Fruit fly (Drosophila melanogaster) whole organism, adult: ENCODE results near the gene CG7332.

ENCODE experiments used
- CG11617 ChIP-seq: fragments of 200-800 bp; sonication (Bioruptor generic); optimal IDR thresholded peaks from 2 replicates; lab custom pipeline; 2017; ENCODE audit warnings: mild to moderate bottlenecking, missing biosample characterization, missing genetic modification reagents, missing genetic modification characterization
- CG12768 ChIP-seq: fragments of 200-800 bp; sonication (Bioruptor generic); optimal IDR thresholded peaks from 2 replicates; lab custom pipeline; 2017; ENCODE audit warnings: missing biosample characterization, missing genetic modification characterization, mild to moderate bottlenecking, moderate library complexity, missing genetic modification reagents
- CG14711 ChIP-seq: fragments of 200-800 bp; sonication (Bioruptor generic); optimal IDR thresholded peaks from 2 replicates; lab custom pipeline; 2018; ENCODE audit warnings: missing biosample characterization, mild to moderate bottlenecking, missing genetic modification characterization, moderate library complexity
- CG1620 ChIP-seq: fragments of 200-800 bp; sonication (Bioruptor generic); optimal IDR thresholded peaks from 2 replicates; lab custom pipeline; 2016; ENCODE audit warnings: missing biosample characterization, missing genetic modification characterization
- CG33017 ChIP-seq: fragments of 200-800 bp; sonication (Bioruptor generic); optimal IDR thresholded peaks from 2 replicates; lab custom pipeline; 2018; ENCODE audit warnings: missing biosample characterization, mild to moderate bottlenecking, missing genetic modification characterization, moderate library complexity
- CG5204 ChIP-seq: fragments of 200-800 bp; sonication (Bioruptor generic); optimal IDR thresholded peaks from 2 replicates; lab custom pipeline; 2016; ENCODE audit warnings: missing biosample characterization, missing genetic modification characterization
- CG7045 ChIP-seq: fragments of 200-800 bp; sonication (Bioruptor generic); optimal IDR thresholded peaks from 2 replicates; lab custom pipeline; 2017; ENCODE audit warnings: missing biosample characterization, mild to moderate bottlenecking, missing genetic modification characterization
- CG7101 ChIP-seq: fragments of 200-800 bp; sonication (Bioruptor generic); optimal IDR thresholded peaks from 2 replicates; lab custom pipeline; 2018; ENCODE audit warnings: missing biosample characterization, mild to moderate bottlenecking, missing genetic modification characterization, moderate library complexity
- Clk ChIP-seq: fragments of 200-800 bp; sonication (Bioruptor generic); optimal IDR thresholded peaks from 2 replicates; lab custom pipeline; 2017; ENCODE audit warnings: missing biosample characterization, missing genetic modification characterization
- Crg-1 ChIP-seq: fragments of 200-800 bp; sonication (Bioruptor generic); optimal IDR thresholded peaks from 2 replicates; lab custom pipeline; 2016; ENCODE audit warnings: missing biosample characterization, missing genetic modification characterization
- Hr96 ChIP-seq: fragments of 200-800 bp; sonication (Bioruptor generic); optimal IDR thresholded peaks from 2 replicates; lab custom pipeline; 2016; ENCODE audit warnings: missing biosample characterization, missing genetic modification characterization
- Mnt ChIP-seq: fragments of 200-800 bp; sonication (Bioruptor generic); optimal IDR thresholded peaks from 2 replicates; lab custom pipeline; 2016; ENCODE audit warnings: missing biosample characterization, mild to moderate bottlenecking, missing genetic modification characterization
- bab1 ChIP-seq: fragments of 200-800 bp; sonication (Bioruptor generic); optimal IDR thresholded peaks from 3 replicates; lab custom pipeline; 2019; ENCODE audit warnings: missing biosample characterization, mild to moderate bottlenecking, missing genetic modification characterization, moderate library complexity
- cic ChIP-seq: fragments of 200-800 bp; sonication (Bioruptor generic); optimal IDR thresholded peaks from 2 replicates; lab custom pipeline; 2017; ENCODE audit warnings: missing biosample characterization, mild to moderate bottlenecking, missing genetic modification characterization, moderate library complexity
- cnc ChIP-seq, 2 experiments: fragments of >200 bp; optimal IDR thresholded peaks; 2 replicates each; lab custom pipeline; 2017
- kay ChIP-seq: fragments of 200-800 bp; sonication (Bioruptor generic); peaks from one replicate; lab custom pipeline; 2016; ENCODE audit warnings: missing biosample characterization, missing genetic modification characterization, borderline replicate concordance
- ovo ChIP-seq: fragments of 200-800 bp; sonication (Bioruptor generic); optimal IDR thresholded peaks from 2 replicates; lab custom pipeline; 2016; ENCODE audit warnings: missing biosample characterization, missing genetic modification characterization
- pad ChIP-seq: fragments of 200-800 bp; sonication (Bioruptor generic); optimal IDR thresholded peaks from 3 replicates; lab custom pipeline; 2017; ENCODE audit warnings: missing biosample characterization, missing genetic modification characterization, mild to moderate bottlenecking, moderate library complexity, missing genetic modification reagents
- tj ChIP-seq: fragments of 200-800 bp; sonication (Bioruptor generic); optimal IDR thresholded peaks from 3 replicates; lab custom pipeline; 2017; ENCODE audit warnings: missing biosample characterization, mild to moderate bottlenecking, missing genetic modification characterization, moderate library complexity

CG7332 gene

DNA sequence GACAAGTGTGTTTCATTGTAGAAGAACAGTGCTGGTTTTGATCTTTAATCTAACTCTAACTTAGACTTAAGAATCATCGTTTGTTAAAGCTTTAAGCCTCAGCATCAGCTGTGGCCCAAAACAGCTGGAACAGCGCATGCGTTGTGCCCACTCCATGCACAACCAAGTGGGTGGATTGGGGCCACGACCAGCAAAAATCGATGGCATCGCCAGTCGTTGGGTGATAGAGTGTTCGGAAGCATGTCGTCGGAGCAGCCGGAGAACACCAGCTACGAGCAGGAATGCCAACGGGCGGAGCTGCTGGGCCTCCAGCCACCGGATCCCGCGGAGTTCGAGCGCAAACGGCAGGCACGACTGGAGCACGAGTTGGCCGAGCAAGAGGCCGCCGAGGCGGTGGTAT is 24.2 kb upstream of the CG7332 start, which contains the start of gene CG32544:
Gene CG32544, plus strand, starts transcription at position 211 of the 400 bp plus-strand sequence.
- no peak for TF ChIP-seq CG7101 (tag; lab: Kevin White, UChicago)

DNA sequence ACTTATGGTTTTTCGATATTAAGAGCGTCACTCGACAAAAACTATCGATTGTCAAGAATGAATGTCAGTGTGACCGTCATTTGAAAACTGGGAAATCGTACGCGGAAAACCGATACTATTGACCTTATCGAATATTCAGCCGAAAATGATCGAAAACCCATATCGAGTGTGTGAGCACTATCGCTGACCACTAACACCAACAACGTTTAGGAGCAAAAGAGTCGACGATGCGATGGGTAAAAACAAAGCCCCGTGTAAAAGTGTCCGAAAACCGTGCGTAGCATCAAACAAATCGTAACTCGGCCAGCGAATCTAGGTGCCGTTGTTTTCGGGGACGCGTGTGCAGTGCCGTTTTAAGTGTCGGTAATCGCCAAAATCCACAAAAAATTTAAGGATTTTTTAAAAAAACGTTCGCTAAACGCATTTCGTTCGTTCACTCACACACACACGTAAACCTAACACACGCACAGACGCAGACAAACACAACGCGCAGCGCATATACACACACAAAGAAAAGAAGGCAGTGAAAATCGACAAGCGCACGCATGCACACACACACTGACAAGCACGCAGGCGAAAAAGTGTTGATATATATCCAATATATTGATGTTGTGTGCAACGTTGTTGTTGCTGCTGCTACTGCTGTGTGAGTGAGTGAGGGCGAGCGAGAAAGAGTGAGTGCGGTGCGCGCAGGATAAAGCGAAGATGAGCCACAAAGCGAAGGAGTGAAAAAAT is 20.4 kb upstream of the CG7332 start, which contains the start of the genes CG7326 and Dora:
Gene CG7326, minus strand, starts transcription at position 29 of the 735 bp plus-strand sequence.
Gene Dora, plus strand, starts transcription at position 203 of the 735 bp plus-strand sequence.
- no peak for TF ChIP-seq Hr96 (GFP tag; lab: Kevin White, UChicago)
- no peak for TF ChIP-seq CG14711
- TF ChIP-seq cic (GFP tag; lab: Kevin White, UChicago) = no peak
- peak; percentile 72 for TF ChIP-seq tj (GFP tag; lab: Kevin White, UChicago)
- peak; percentile 19 for TF ChIP-seq Mnt
- no peak for TF ChIP-seq CG7045
- no peak for TF ChIP-seq Crg-1 (GFP tag; lab: Kevin White, UChicago)
- no peak for TF ChIP-seq Clk (GFP tag; lab: Kevin White, UChicago)
- TF ChIP-seq pad (GFP tag; lab: Kevin White, UChicago) = no peak
- TF ChIP-seq CG7101 (tag; lab: Kevin White, UChicago) = no peak
- TF ChIP-seq CG33017 (tag; lab: Kevin White, UChicago) = no peak
- TF ChIP-seq CG12768 (GFP tag; lab: Kevin White, UChicago) = no peak
- peak; percentile 12 for TF ChIP-seq ovo (GFP tag; lab: Kevin White, UChicago)
- no peak for TF ChIP-seq cnc (optimal IDR thresholded peaks at IDR 0.05; lab: Kevin White, UChicago)
- TF ChIP-seq bab1 = peak; percentile 82

dm6 chrX:18864483-18865358 is 19.6 kb upstream of the CG7332 start:
- TF ChIP-seq pad (GFP tag; lab: Kevin White, UChicago) (peak; percentile 91), CG5204 (GFP tag; lab: Kevin White, UChicago) (no peak)

DNA sequence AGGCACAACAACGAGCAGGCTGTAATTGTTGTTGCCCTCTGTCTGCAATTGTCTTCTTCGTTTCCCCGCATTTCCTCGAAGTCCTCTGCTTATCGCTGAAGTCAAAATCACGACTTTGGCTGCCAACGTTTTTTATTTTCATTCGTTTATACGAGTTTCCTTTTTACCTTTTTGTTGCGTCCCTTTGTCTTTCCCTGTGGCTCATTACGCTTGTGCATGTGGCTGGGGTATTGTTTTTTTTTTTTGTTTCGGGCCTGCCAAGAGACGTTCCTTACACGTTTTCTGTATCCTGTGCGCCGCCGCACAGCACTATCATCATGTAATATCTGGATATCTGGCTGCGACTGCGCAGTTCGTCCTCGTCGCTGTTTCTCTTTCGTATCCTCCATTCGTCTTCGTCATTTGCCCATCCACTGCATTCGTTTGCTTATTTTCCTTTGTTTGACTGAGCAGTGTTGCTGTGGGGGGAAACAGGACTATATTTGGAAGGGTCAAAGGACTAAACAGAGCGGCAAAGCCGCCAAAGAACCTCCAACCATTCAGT is 18.0 kb upstream of the CG7332 start:
- no peak for TF ChIP-seq CG14711
- TF ChIP-seq tj (GFP tag; lab: Kevin White, UChicago) = no peak
- TF ChIP-seq pad (GFP tag; lab: Kevin White, UChicago) = no peak
- no peak for TF ChIP-seq CG11617 (GFP tag; lab: Kevin White, UChicago)
- no peak for TF ChIP-seq CG12768 (GFP tag; lab: Kevin White, UChicago)
- no peak for TF ChIP-seq CG5204 (GFP tag; lab: Kevin White, UChicago)
- TF ChIP-seq ovo (GFP tag; lab: Kevin White, UChicago) = no peak
- TF ChIP-seq cic (GFP tag; lab: Kevin White, UChicago) = no peak
- no peak for TF ChIP-seq cnc (optimal IDR thresholded peaks at IDR 0.05; lab: Kevin White, UChicago)
- no peak for TF ChIP-seq Hr96 (GFP tag; lab: Kevin White, UChicago)
- TF ChIP-seq CG1620 = no peak
- no peak for TF ChIP-seq CG7101 (tag; lab: Kevin White, UChicago)
- no peak for TF ChIP-seq Crg-1 (GFP tag; lab: Kevin White, UChicago)
- TF ChIP-seq CG7045 = no peak
- no peak for TF ChIP-seq kay (GFP tag; lab: Kevin White, UChicago)

dm6 chrX:18868142-18868541 is 16.2 kb upstream of the CG7332 start:
- TF ChIP-seq CG11617 (GFP tag; lab: Kevin White, UChicago) (no peak), tj (GFP tag; lab: Kevin White, UChicago) (peak; percentile 83)

DNA sequence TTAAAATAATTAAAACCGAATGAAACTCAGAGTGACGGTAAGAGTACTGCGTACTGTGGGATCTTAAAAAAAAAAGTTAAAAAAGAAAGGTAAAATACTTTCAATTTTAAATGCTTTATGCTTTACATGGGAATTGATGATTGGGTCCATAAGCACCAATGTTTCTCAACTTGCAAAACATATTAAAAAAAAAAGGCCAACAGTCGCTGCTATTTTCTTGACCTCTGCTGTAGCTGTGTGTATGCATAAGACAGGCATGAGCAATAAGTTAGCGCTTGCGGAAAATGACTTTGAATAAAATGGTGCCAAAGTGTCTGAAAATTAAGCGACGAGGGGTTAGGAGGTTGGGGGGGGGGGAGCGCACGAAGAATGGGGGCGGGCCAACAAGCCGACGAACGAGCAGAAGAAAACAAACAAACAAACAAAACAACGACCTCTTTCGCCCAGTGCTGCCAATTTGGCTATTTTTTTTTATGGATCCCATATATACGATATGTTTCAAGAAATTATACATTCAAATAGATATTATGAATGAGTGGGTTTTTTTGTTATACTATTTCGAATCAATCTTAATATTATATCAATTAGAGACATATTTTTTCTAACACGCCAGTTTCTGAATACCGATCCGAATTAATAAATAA is 14.7 kb upstream of the CG7332 start:
- TF ChIP-seq pad (GFP tag; lab: Kevin White, UChicago) (no peak), bab1 (peak; percentile 31)

- TF ChIP-seq CG14711 = no peak
- peak; percentile 32 for TF ChIP-seq bab1
Measured at dm6 chrX:18893433-18893832, 9.1 kb downstream of the CG7332 start, which contains the start of gene Flacc. Gene Flacc (minus strand): TSS chrX:18893636.
